Worm (Caenorhabditis elegans) whole organism, L1 larva: Measurements from ENCODE around the gene vps-22.

ENCODE experiments used
- alr-1 ChIP-seq: fragments of 200-800 bp; sonication (Bioruptor generic); optimal IDR thresholded peaks from 2 replicates; lab custom pipeline; 2018; ENCODE audit warnings: borderline replicate concordance, mild to moderate bottlenecking, missing genetic modification characterization, missing compliant biosample characterization
- ceh-88 ChIP-seq: fragments of 200-800 bp; sonication (Bioruptor generic); IDR thresholded peaks from 2 replicates; pipeline ENCODE4 v1.3.6; 2022; ENCODE audit warnings: missing genetic modification characterization, missing compliant biosample characterization
- fkh-4 ChIP-seq: sonication (generic microtip); optimal IDR thresholded peaks from 2 replicates; lab custom pipeline; 2016; ENCODE audit warnings: missing compliant biosample characterization, missing genetic modification characterization, borderline replicate concordance
- lsy-2 ChIP-seq, 2 experiments: fragments of 150-350 bp; optimal IDR thresholded peaks; 2 replicates each; lab custom pipeline; 2014; ENCODE audit warnings: missing biosample characterization in 2 of 2, missing genetic modification characterization in 2 of 2
- mep-1 ChIP-seq: fragments of 150-350 bp; optimal IDR thresholded peaks from 2 replicates; lab custom pipeline; 2014; ENCODE audit warnings: missing biosample characterization, missing genetic modification characterization
- nhr-19 ChIP-seq: fragments of 200-800 bp; sonication (Bioruptor generic); conservative IDR thresholded peaks from 2 replicates; pipeline ENCODE4 v1.3.6; 2022; ENCODE audit warnings: missing genetic modification characterization, missing compliant biosample characterization
- nhr-77 ChIP-seq: fragments of 150-350 bp; optimal IDR thresholded peaks from 2 replicates; lab custom pipeline; 2014; ENCODE audit warnings: missing biosample characterization, missing genetic modification characterization
- pag-3 ChIP-seq: sonication (generic microtip); optimal IDR thresholded peaks from 2 replicates; lab custom pipeline; 2017; ENCODE audit warnings: missing genetic modification characterization, mild to moderate bottlenecking, missing compliant biosample characterization, antibody characterized with exemption, borderline replicate concordance; ENCODE audit not compliant: insufficient read depth
- pqm-1 ChIP-seq: sonication (generic microtip); optimal IDR thresholded peaks from 3 replicates; lab custom pipeline; 2017; ENCODE audit warnings: missing biosample characterization, missing genetic modification characterization
- snpc-4 ChIP-seq: fragments of 150-350 bp; optimal IDR thresholded peaks from 2 replicates; lab custom pipeline; 2014; ENCODE audit warnings: missing biosample characterization, missing genetic modification characterization
- tlp-1 ChIP-seq: fragments of 150-350 bp; optimal IDR thresholded peaks from 2 replicates; lab custom pipeline; 2014; ENCODE audit warnings: missing biosample characterization, missing genetic modification characterization

DNA sequence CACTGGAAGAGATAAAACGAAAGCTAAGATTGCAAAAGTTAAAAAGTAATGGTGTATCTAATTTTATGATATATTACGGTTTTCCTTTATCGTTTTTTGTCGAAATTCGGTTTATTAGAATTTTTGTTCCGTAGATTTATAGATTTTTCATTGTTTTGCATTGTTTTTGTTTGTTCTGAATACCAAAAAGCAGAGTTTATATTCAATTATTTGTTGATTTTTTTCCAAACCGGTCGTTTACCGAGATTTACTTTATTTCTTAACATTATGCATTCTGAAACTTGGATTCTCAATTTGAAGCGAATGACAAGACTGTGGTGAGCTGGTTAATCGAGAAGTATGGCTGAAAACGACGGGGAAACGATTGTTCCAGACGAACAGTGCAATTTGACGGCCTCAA lies 25.3 kb downstream of the vps-22 start, which contains the start of gene fsn-1:
- TF ChIP-seq nhr-77 (no peak), mep-1 (tag; lab: Kevin White, UChicago) (no peak), snpc-4 (tag; lab: Kevin White, UChicago) (no peak), ceh-88 (GFP tag; lab: Robert Waterston, UW) (no peak), alr-1 (no peak), nhr-19 (no peak), pag-3 (no peak), tlp-1 (tag; lab: Kevin White, UChicago) (no peak), pqm-1 (tag; lab: Kevin White, UChicago) (no peak), lsy-2 (tag; optimal IDR thresholded peaks at IDR 0.05; lab: Kevin White, UChicago) (no peak), fkh-4 (no peak)
